Fruit fly (Drosophila melanogaster) whole organism, embryonic: ENCODE data around the gene Col4a1.

Experiments used
- ATbp ChIP-seq: fragments of 200-800 bp; sonication (Bioruptor generic); optimal IDR thresholded peaks from 2 replicates; lab custom pipeline; 2017; ENCODE audit warnings: missing biosample characterization, mild to moderate bottlenecking, missing genetic modification characterization, missing genetic modification reagents
- Abd-B ChIP-seq: fragments of 200-800 bp; sonication (Bioruptor generic); optimal IDR thresholded peaks from 2 replicates; lab custom pipeline; 2018; ENCODE audit warnings: missing biosample characterization, mild to moderate bottlenecking, missing genetic modification characterization, moderate library complexity
- Bdp1 ChIP-seq: fragments of 200-800 bp; sonication (Bioruptor generic); optimal IDR thresholded peaks from 3 replicates; lab custom pipeline; 2016; ENCODE audit warnings: missing biosample characterization, missing genetic modification characterization
- CG10654 ChIP-seq: fragments of 200-800 bp; sonication (Bioruptor generic); optimal IDR thresholded peaks from 2 replicates; lab custom pipeline; 2016; ENCODE audit warnings: missing biosample characterization, missing genetic modification characterization
- CG12659 ChIP-seq: fragments of 200-800 bp; sonication (Bioruptor generic); optimal IDR thresholded peaks from 3 replicates; lab custom pipeline; 2017; ENCODE audit warnings: mild to moderate bottlenecking, missing biosample characterization, missing genetic modification reagents, missing genetic modification characterization
- CG15011 ChIP-seq: fragments of 200-800 bp; sonication (Bioruptor generic); optimal IDR thresholded peaks from 3 replicates; lab custom pipeline; 2018; ENCODE audit warnings: missing biosample characterization, mild to moderate bottlenecking, missing genetic modification characterization
- CG15073 ChIP-seq: fragments of 200-800 bp; sonication (Bioruptor generic); optimal IDR thresholded peaks from 2 replicates; lab custom pipeline; 2016; ENCODE audit warnings: missing biosample characterization, missing genetic modification characterization
- CG15269 ChIP-seq: fragments of 200-800 bp; sonication (Bioruptor generic); optimal IDR thresholded peaks from 2 replicates; lab custom pipeline; 2018; ENCODE audit warnings: missing biosample characterization, mild to moderate bottlenecking, missing genetic modification characterization, moderate library complexity
- CG1529 ChIP-seq: fragments of 200-800 bp; sonication (Bioruptor generic); optimal IDR thresholded peaks from 3 replicates; lab custom pipeline; 2018; ENCODE audit warnings: missing biosample characterization, missing genetic modification characterization
- CG1602 ChIP-seq: fragments of 200-800 bp; sonication (Bioruptor generic); optimal IDR thresholded peaks from 3 replicates; lab custom pipeline; 2016; ENCODE audit warnings: missing biosample characterization, missing genetic modification characterization
- CG1647 ChIP-seq: fragments of 200-800 bp; sonication (Bioruptor generic); optimal IDR thresholded peaks from 3 replicates; lab custom pipeline; 2016; ENCODE audit warnings: missing biosample characterization, missing genetic modification characterization
- CG18262 ChIP-seq: fragments of 200-800 bp; optimal IDR thresholded peaks from 3 replicates; lab custom pipeline; 2019; ENCODE audit warnings: missing biosample characterization, mild to moderate bottlenecking, missing genetic modification characterization, moderate library complexity
- CG30020 ChIP-seq: fragments of 200-800 bp; optimal IDR thresholded peaks from 2 replicates; lab custom pipeline; 2019; ENCODE audit warnings: missing biosample characterization, mild to moderate bottlenecking, missing genetic modification characterization, moderate library complexity
- CG31224 ChIP-seq: fragments of 200-800 bp; sonication (Bioruptor generic); IDR thresholded peaks from 2 replicates; pipeline ENCODE4 v1.3.6; 2022; ENCODE audit warnings: missing biosample characterization, missing genetic modification characterization
- CG4404 ChIP-seq: fragments of 200-800 bp; sonication (Bioruptor generic); IDR thresholded peaks from 2 replicates; pipeline ENCODE4 v1.3.6; 2022; ENCODE audit warnings: missing biosample characterization, missing genetic modification characterization
- CG6854 ChIP-seq: fragments of 200-800 bp; sonication (Bioruptor generic); optimal IDR thresholded peaks from 3 replicates; lab custom pipeline; 2017; ENCODE audit warnings: missing biosample characterization, mild to moderate bottlenecking, missing genetic modification characterization
- CG9215 ChIP-seq: fragments of 200-800 bp; sonication (Bioruptor generic); IDR thresholded peaks from 2 replicates; pipeline ENCODE4 v1.3.6; 2022; ENCODE audit warnings: missing biosample characterization, missing genetic modification characterization
- CG9932 ChIP-seq: fragments of 200-800 bp; sonication (Bioruptor generic); IDR thresholded peaks from 2 replicates; pipeline ENCODE4 v1.3.6; 2022; ENCODE audit warnings: missing biosample characterization, missing genetic modification characterization
- CoRest ChIP-seq: fragments of 200-800 bp; sonication (Bioruptor generic); optimal IDR thresholded peaks from 3 replicates; lab custom pipeline; 2018; ENCODE audit warnings: missing biosample characterization, mild to moderate bottlenecking, missing genetic modification characterization, moderate library complexity
- Fer3 ChIP-seq: fragments of 200-800 bp; sonication (Bioruptor generic); optimal IDR thresholded peaks from 2 replicates; lab custom pipeline; 2018; ENCODE audit warnings: missing biosample characterization, mild to moderate bottlenecking, missing genetic modification characterization, moderate library complexity
- HHEX ChIP-seq: fragments of 200-800 bp; sonication (Bioruptor generic); optimal IDR thresholded peaks from 3 replicates; lab custom pipeline; 2017; ENCODE audit warnings: missing biosample characterization, mild to moderate bottlenecking, missing genetic modification characterization, missing genetic modification reagents
- HLH3B ChIP-seq: fragments of 200-800 bp; sonication (Bioruptor generic); IDR thresholded peaks from 2 replicates; pipeline ENCODE4 v1.3.6; 2022; ENCODE audit warnings: missing biosample characterization, missing genetic modification characterization
- Hr39 ChIP-seq: fragments of >200 bp; optimal IDR thresholded peaks from 2 replicates; lab custom pipeline; 2017
- Med ChIP-seq: fragments of 200-800 bp; sonication (Bioruptor generic); peaks from one replicate; lab custom pipeline; 2016; ENCODE audit warnings: missing biosample characterization, missing genetic modification characterization, mild to moderate bottlenecking, inconsistent platforms, moderate library complexity
- Sox100B ChIP-seq: fragments of 200-800 bp; sonication (Bioruptor generic); optimal IDR thresholded peaks from 3 replicates; lab custom pipeline; 2018; ENCODE audit warnings: missing biosample characterization, mild to moderate bottlenecking, missing genetic modification characterization
- Sry-β ChIP-seq: fragments of 200-800 bp; sonication (Bioruptor generic); optimal IDR thresholded peaks from 2 replicates; lab custom pipeline; 2018; ENCODE audit warnings: missing biosample characterization, mild to moderate bottlenecking, missing genetic modification characterization, moderate library complexity
- Trl ChIP-seq, 3 experiments: fragments of >200 bp in 2 of 3; fragments of 200-800 bp in 1 of 3; sonication (Bioruptor generic) in 1 of 3; optimal IDR thresholded peaks; 2 replicates in 1 of 3; 3 replicates in 2 of 3; lab custom pipeline; 2016 to 2017; ENCODE audit warnings: missing biosample characterization in 1 of 3, missing genetic modification characterization in 1 of 3
- YL-1 ChIP-seq: fragments of 200-800 bp; sonication (Bioruptor generic); optimal IDR thresholded peaks from 3 replicates; lab custom pipeline; 2017; ENCODE audit warnings: missing biosample characterization, mild to moderate bottlenecking, missing genetic modification characterization
- ara ChIP-seq: fragments of 200-800 bp; sonication (Bioruptor generic); IDR thresholded peaks from 2 replicates; pipeline ENCODE4 v1.3.6; 2022; ENCODE audit warnings: missing biosample characterization, missing genetic modification characterization
- bcd ChIP-seq: fragments of 200-800 bp; sonication (Bioruptor generic); optimal IDR thresholded peaks from 2 replicates; lab custom pipeline; 2017; ENCODE audit warnings: missing biosample characterization, mild to moderate bottlenecking, missing genetic modification characterization
- corto ChIP-seq: fragments of 200-800 bp; sonication (Bioruptor generic); optimal IDR thresholded peaks from 2 replicates; lab custom pipeline; 2016; ENCODE audit warnings: missing biosample characterization, mild to moderate bottlenecking, missing genetic modification characterization, moderate library complexity
- crp ChIP-seq, 2 experiments: fragments of 200-800 bp; sonication (Bioruptor generic); optimal IDR thresholded peaks; 2 replicates in 1 of 2; 3 replicates in 1 of 2; lab custom pipeline; 2017; ENCODE audit warnings: missing biosample characterization in 2 of 2, missing genetic modification characterization in 2 of 2, mild to moderate bottlenecking in 1 of 2, moderate library complexity in 1 of 2
- dmrt11E ChIP-seq: fragments of 200-800 bp; sonication (Bioruptor generic); optimal IDR thresholded peaks from 3 replicates; lab custom pipeline; 2018; ENCODE audit warnings: missing biosample characterization, mild to moderate bottlenecking, missing genetic modification characterization, moderate library complexity
- esg ChIP-seq: fragments of 200-800 bp; sonication (Bioruptor generic); conservative IDR thresholded peaks from 2 replicates; pipeline ENCODE4 v1.3.6; 2022; ENCODE audit warnings: missing biosample characterization, missing genetic modification characterization
- exex ChIP-seq: fragments of 200-800 bp; sonication (Bioruptor generic); optimal IDR thresholded peaks from 4 replicates; lab custom pipeline; 2018; ENCODE audit warnings: missing biosample characterization, mild to moderate bottlenecking, missing genetic modification characterization, moderate library complexity
- gem ChIP-seq: fragments of 200-800 bp; sonication (Bioruptor generic); optimal IDR thresholded peaks from 2 replicates; lab custom pipeline; 2019; ENCODE audit warnings: missing biosample characterization, mild to moderate bottlenecking, missing genetic modification characterization, moderate library complexity
- gsb ChIP-seq: fragments of 200-800 bp; sonication (Bioruptor generic); IDR thresholded peaks from 2 replicates; pipeline ENCODE4 v1.3.6; 2022; ENCODE audit warnings: missing biosample characterization, missing genetic modification characterization
- inv ChIP-seq: fragments of 200-800 bp; sonication (Bioruptor generic); IDR thresholded peaks from 2 replicates; pipeline ENCODE4 v1.3.6; 2022; ENCODE audit warnings: missing biosample characterization, missing genetic modification characterization; ENCODE audit not compliant: partially characterized antibody
- nerfin-1 ChIP-seq: fragments of 200-800 bp; sonication (Bioruptor generic); optimal IDR thresholded peaks from 3 replicates; lab custom pipeline; 2019; ENCODE audit warnings: missing biosample characterization, mild to moderate bottlenecking, missing genetic modification characterization, moderate library complexity
- nerfin-2 ChIP-seq: fragments of 200-800 bp; sonication (Bioruptor generic); IDR thresholded peaks from 2 replicates; pipeline ENCODE4 v1.3.6; 2022; ENCODE audit warnings: missing biosample characterization, missing genetic modification characterization; ENCODE audit not compliant: partially characterized antibody
- nom ChIP-seq: fragments of 200-800 bp; sonication (Bioruptor generic); optimal IDR thresholded peaks from 2 replicates; lab custom pipeline; 2017; ENCODE audit warnings: missing biosample characterization, missing genetic modification characterization, mild to moderate bottlenecking, moderate library complexity, missing genetic modification reagents
- pan ChIP-seq, 4 experiments: fragments of >200 bp in 3 of 4; fragments of 200-800 bp in 1 of 4; sonication (Bioruptor generic) in 1 of 4; optimal IDR thresholded peaks in 3 of 4; IDR thresholded peaks in 1 of 4; 2 replicates each; pipeline versions ENCODE4 v1.3.6 to Lab custom; 2017 to 2022; ENCODE audit warnings: missing biosample characterization in 2 of 4, missing genetic modification characterization in 2 of 4, mixed read lengths in 1 of 4
- phol ChIP-seq: fragments of 200-800 bp; sonication (Bioruptor generic); optimal IDR thresholded peaks from 3 replicates; lab custom pipeline; 2018; ENCODE audit warnings: missing biosample characterization, mild to moderate bottlenecking, missing genetic modification characterization, moderate library complexity
- row ChIP-seq: fragments of 200-800 bp; sonication (Bioruptor generic); IDR thresholded peaks from 3 replicates; pipeline ENCODE4 v1.3.6; 2022; ENCODE audit warnings: missing biosample characterization, missing genetic modification characterization
- slou ChIP-seq: fragments of 200-800 bp; sonication (Bioruptor generic); optimal IDR thresholded peaks from 3 replicates; lab custom pipeline; 2016; ENCODE audit warnings: missing biosample characterization, missing genetic modification characterization
- stwl ChIP-seq: fragments of 200-800 bp; sonication (Bioruptor generic); optimal IDR thresholded peaks from 3 replicates; lab custom pipeline; 2018; ENCODE audit warnings: missing biosample characterization, mild to moderate bottlenecking, missing genetic modification characterization, moderate library complexity
- twi ChIP-seq: fragments of 200-800 bp; optimal IDR thresholded peaks from 2 replicates; lab custom pipeline; 2019; ENCODE audit warnings: missing biosample characterization, mild to moderate bottlenecking, missing genetic modification characterization, moderate library complexity
- vvl ChIP-seq: fragments of 200-800 bp; sonication (Bioruptor generic); IDR thresholded peaks from 2 replicates; pipeline ENCODE4 v1.3.6; 2022; ENCODE audit warnings: missing biosample characterization, missing genetic modification characterization

Col4a1 gene

DNA sequence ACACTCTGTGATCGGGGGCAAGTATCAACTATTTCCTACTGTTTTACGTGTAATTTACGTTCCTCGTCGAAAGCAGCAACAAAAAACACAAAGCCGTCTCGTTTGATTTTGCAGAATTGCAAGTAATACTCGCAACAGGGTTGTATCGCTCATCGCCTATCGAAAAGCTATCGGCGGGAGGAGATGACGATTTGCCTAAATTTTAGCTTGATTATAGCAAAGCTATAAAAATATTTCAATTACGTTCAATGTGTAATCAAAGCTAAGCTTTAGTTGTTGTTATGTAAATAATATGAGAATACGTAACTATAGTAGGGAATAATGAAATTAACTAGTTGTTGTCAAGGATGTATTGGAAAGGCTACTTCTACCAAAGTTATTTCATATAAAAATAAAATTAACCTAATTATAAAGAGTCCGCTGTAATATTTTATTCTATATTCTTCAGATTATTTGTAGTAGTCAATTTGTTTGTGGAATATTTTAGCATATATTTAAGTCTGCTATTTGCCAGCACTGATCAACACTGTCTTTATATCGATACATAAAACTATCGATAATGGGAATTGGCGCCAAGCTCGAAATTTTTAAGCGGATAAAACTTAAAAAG lies 30.3 kb downstream of the Col4a1 start, which contains the start of gene Rpn11 (continued):
- TF ChIP-seq CG15073 (GFP tag; lab: Kevin White, UChicago) (no peak), Sry-β (GFP tag; lab: Kevin White, UChicago) (peak; percentile 97), nom (peak; percentile 28), CG15011 (peak; percentile 31), CG4404 (peak; percentile 47; the same call in 1 of the 2 replicates), nerfin-2 (GFP tag; lab: Robert Waterston, UW) (no peak), Hr39 (lab: Kevin White, UChicago) (no peak), dmrt11E (tag; lab: Kevin White, UChicago) (peak; percentile 70), Med (GFP tag; lab: Kevin White, UChicago) (peak; percentile 81), twi (tag; lab: Kevin White, UChicago) (peak; percentile 43), CoRest (tag; lab: Kevin White, UChicago) (peak; percentile 84), CG9932 (peak; percentile 63), CG9215 (GFP tag; lab: Robert Waterston, UW) (peak; percentile 40; the same call in 1 of the 2 replicates), Trl (optimal IDR thresholded peaks at IDR 0.05; lab: Kevin White, UChicago) (no peak), Trl (GFP tag; optimal IDR thresholded peaks at IDR 0.05; lab: Kevin White, UChicago) (peak; percentile 54), nerfin-1 (peak; percentile 52), CG30020 (tag; lab: Kevin White, UChicago) (peak; percentile 65), gem (tag; lab: Kevin White, UChicago) (peak; percentile 83), inv (no peak), CG1647 (GFP tag; lab: Kevin White, UChicago) (no peak), Bdp1 (GFP tag; lab: Kevin White, UChicago) (peak; percentile 15), esg (GFP tag; lab: Robert Waterston, UW) (peak; percentile 39), YL-1 (GFP tag; lab: Kevin White, UChicago) (peak; percentile 63), row (GFP tag; lab: Robert Waterston, UW) (peak; percentile 80), Fer3 (tag; lab: Kevin White, UChicago) (peak; percentile 66), corto (GFP tag; lab: Kevin White, UChicago) (no peak), CG15269 (tag; lab: Kevin White, UChicago) (peak; percentile 69), CG18262 (tag; lab: Kevin White, UChicago) (peak; percentile 78), phol (tag; lab: Kevin White, UChicago) (peak; percentile 77), bcd (GFP tag; lab: Kevin White, UChicago) (peak; percentile 64), ara (GFP tag; lab: Robert Waterston, UW) (0 out of 2 replicates have a peak, but pooled peaks have one; percentile 18), gsb (no peak), CG6854 (GFP tag; lab: Kevin White, UChicago) (no peak), vvl (GFP tag; lab: Robert Waterston, UW) (peak; percentile 80), CG31224 (GFP tag; lab: Robert Waterston, UW) (0 out of 2 replicates have a peak, but pooled peaks have one; percentile 9), Abd-B (GFP tag; lab: Kevin White, UChicago) (peak; percentile 76), CG1529 (GFP tag; lab: Kevin White, UChicago) (peak; percentile 22), slou (GFP tag; lab: Kevin White, UChicago) (peak; percentile 49), CG1602 (peak; percentile 67), HHEX (GFP tag; lab: Kevin White, UChicago) (peak; percentile 42), Sox100B (GFP tag; lab: Kevin White, UChicago) (peak; percentile 69), crp (GFP tag; optimal IDR thresholded peaks at IDR 0.05; lab: Kevin White, UChicago) (peak in 1 of 2 experiments; percentile 20), pan (optimal IDR thresholded peaks at IDR 0.05; lab: Kevin White, UChicago) (no peak), pan (GFP tag; optimal IDR thresholded peaks at IDR 0.05 in 1 of 2, IDR thresholded peaks at IDR 0.05 in 1 of 2) (peak in 1 of 2 experiments; percentile 44), CG12659 (GFP tag; lab: Kevin White, UChicago) (peak; percentile 71), ATbp (GFP tag; lab: Kevin White, UChicago) (no peak), stwl (peak; percentile 43), exex (tag; lab: Kevin White, UChicago) (peak; percentile 25), HLH3B (peak; percentile 31; the same call in 1 of the 2 replicates), CG10654 (GFP tag; lab: Kevin White, UChicago) (peak; percentile 36)
